Worm (Caenorhabditis elegans): ENCODE measurements around the gene ugt-1.

- no peak for TF ChIP-seq lsy-2 (tag; optimal IDR thresholded peaks at IDR 0.05)
- no peak for TF ChIP-seq fos-1 (tag; optimal IDR thresholded peaks at IDR 0.05)
- no peak for TF ChIP-seq mep-1 (tag; optimal IDR thresholded peaks at IDR 0.05)
- no peak for TF ChIP-seq dpl-1 (GFP tag; optimal IDR thresholded peaks at IDR 0.05)
These were observed 7.3 kb downstream of the ugt-1 start, which contains the start of gene F15H10.8 for ce11 chrV:10402804-10403203.
